Fruit fly (Drosophila melanogaster) whole organism, embryonic: Measurements from ENCODE around the gene Cnot4.

Experiments
- B-H1 ChIP-seq: fragments of 200-800 bp; sonication (Bioruptor generic); IDR thresholded peaks from 3 replicates; pipeline ENCODE4 v1.3.6; 2022; ENCODE audit warnings: missing biosample characterization, missing genetic modification characterization
- Bgb ChIP-seq: fragments of 200-800 bp; sonication (Bioruptor generic); IDR thresholded peaks from 2 replicates; pipeline ENCODE4 v1.3.6; 2022; ENCODE audit warnings: missing biosample characterization, missing genetic modification characterization; ENCODE audit not compliant: partially characterized antibody
- CG11456 ChIP-seq: fragments of 200-800 bp; sonication (Bioruptor generic); IDR thresholded peaks from 3 replicates; pipeline ENCODE4 v1.3.6; 2022; ENCODE audit warnings: missing biosample characterization, missing genetic modification characterization
- CG12071 ChIP-seq: fragments of 200-800 bp; sonication (Bioruptor generic); optimal IDR thresholded peaks from 3 replicates; lab custom pipeline; 2018; ENCODE audit warnings: missing biosample characterization, mild to moderate bottlenecking, missing genetic modification characterization
- CG12236 ChIP-seq: fragments of 200-800 bp; sonication (Bioruptor generic); optimal IDR thresholded peaks from 2 replicates; lab custom pipeline; 2016; ENCODE audit warnings: missing biosample characterization, missing genetic modification characterization
- CG12744 ChIP-seq: fragments of 200-800 bp; sonication (Bioruptor generic); optimal IDR thresholded peaks from 2 replicates; lab custom pipeline; 2016; ENCODE audit warnings: missing biosample characterization, missing genetic modification characterization
- CG13123 ChIP-seq: fragments of 200-800 bp; sonication (Bioruptor generic); optimal IDR thresholded peaks from 2 replicates; lab custom pipeline; 2016; ENCODE audit warnings: missing biosample characterization, missing genetic modification characterization
- CG15269 ChIP-seq: fragments of 200-800 bp; sonication (Bioruptor generic); optimal IDR thresholded peaks from 2 replicates; lab custom pipeline; 2018; ENCODE audit warnings: missing biosample characterization, mild to moderate bottlenecking, missing genetic modification characterization, moderate library complexity
- CG2889 ChIP-seq: fragments of 200-800 bp; sonication (Bioruptor generic); IDR thresholded peaks from 3 replicates; pipeline ENCODE4 v1.3.6; 2022; ENCODE audit warnings: missing biosample characterization, missing genetic modification characterization
- CG3163 ChIP-seq: fragments of 200-800 bp; sonication (Bioruptor generic); optimal IDR thresholded peaks from 3 replicates; lab custom pipeline; 2016; ENCODE audit warnings: missing biosample characterization, missing genetic modification characterization
- CG34224 ChIP-seq: fragments of 200-800 bp; sonication (Bioruptor generic); IDR thresholded peaks from 3 replicates; pipeline ENCODE4 v1.3.6; 2022; ENCODE audit warnings: missing biosample characterization, missing genetic modification characterization; ENCODE audit not compliant: partially characterized antibody
- CG4404 ChIP-seq: fragments of 200-800 bp; sonication (Bioruptor generic); IDR thresholded peaks from 2 replicates; pipeline ENCODE4 v1.3.6; 2022; ENCODE audit warnings: missing biosample characterization, missing genetic modification characterization
- CG7963 ChIP-seq: fragments of 200-800 bp; sonication (Bioruptor generic); IDR thresholded peaks from 3 replicates; pipeline ENCODE4 v1.3.6; 2022; ENCODE audit warnings: missing biosample characterization, missing genetic modification characterization; ENCODE audit not compliant: partially characterized antibody
- CG8359 ChIP-seq: fragments of 200-800 bp; sonication (Bioruptor generic); optimal IDR thresholded peaks from 2 replicates; lab custom pipeline; 2017; ENCODE audit warnings: missing biosample characterization, mild to moderate bottlenecking, missing genetic modification characterization, borderline replicate concordance
- CG9437 ChIP-seq: fragments of 200-800 bp; sonication (Bioruptor generic); optimal IDR thresholded peaks from 2 replicates; lab custom pipeline; 2018; ENCODE audit warnings: missing biosample characterization, mild to moderate bottlenecking, missing genetic modification characterization
- CHES-1-like ChIP-seq: fragments of 200-800 bp; sonication (Bioruptor generic); optimal IDR thresholded peaks from 2 replicates; lab custom pipeline; 2016; ENCODE audit warnings: missing biosample characterization, missing genetic modification characterization
- CoRest ChIP-seq: fragments of 200-800 bp; sonication (Bioruptor generic); optimal IDR thresholded peaks from 3 replicates; lab custom pipeline; 2018; ENCODE audit warnings: missing biosample characterization, mild to moderate bottlenecking, missing genetic modification characterization, moderate library complexity
- Dip3 ChIP-seq: fragments of 200-800 bp; sonication (Bioruptor generic); optimal IDR thresholded peaks from 3 replicates; lab custom pipeline; 2016; ENCODE audit warnings: missing biosample characterization, missing genetic modification characterization
- Dp ChIP-seq: fragments of 200-800 bp; sonication (Bioruptor generic); optimal IDR thresholded peaks from 2 replicates; lab custom pipeline; 2018; ENCODE audit warnings: missing biosample characterization, mild to moderate bottlenecking, missing genetic modification characterization, moderate library complexity
- Dref ChIP-seq: fragments of 200-800 bp; sonication (Bioruptor generic); IDR thresholded peaks from 2 replicates; pipeline ENCODE4 v1.3.6; 2022; ENCODE audit warnings: missing biosample characterization, missing genetic modification characterization
- Fer1 ChIP-seq: fragments of 200-800 bp; sonication (Bioruptor generic); optimal IDR thresholded peaks from 2 replicates; lab custom pipeline; 2017; ENCODE audit warnings: missing biosample characterization, mild to moderate bottlenecking, missing genetic modification characterization
- H15 ChIP-seq: fragments of 200-800 bp; sonication (Bioruptor generic); IDR thresholded peaks from 3 replicates; pipeline ENCODE4 v1.3.6; 2022; ENCODE audit warnings: missing biosample characterization, missing genetic modification characterization
- HLH4C ChIP-seq: fragments of 200-800 bp; sonication (Bioruptor generic); IDR thresholded peaks from 3 replicates; pipeline ENCODE4 v1.3.6; 2022; ENCODE audit warnings: missing biosample characterization, missing genetic modification characterization; ENCODE audit not compliant: partially characterized antibody
- Lpt ChIP-seq: fragments of >200 bp; optimal IDR thresholded peaks from 2 replicates; lab custom pipeline; 2018; ENCODE audit warnings: missing biosample characterization, missing genetic modification characterization
- MESR4 ChIP-seq: fragments of 200-800 bp; sonication (Bioruptor generic); optimal IDR thresholded peaks from 2 replicates; lab custom pipeline; 2018; ENCODE audit warnings: missing biosample characterization, mild to moderate bottlenecking, missing genetic modification characterization, moderate library complexity
- Sin3A ChIP-seq: fragments of >200 bp; optimal IDR thresholded peaks from 2 replicates; lab custom pipeline; 2018
- Xrp1 ChIP-seq: fragments of 200-800 bp; sonication (Bioruptor generic); IDR thresholded peaks from 2 replicates; pipeline ENCODE4 v1.3.6; 2022; ENCODE audit warnings: missing biosample characterization, missing genetic modification characterization
- ase ChIP-seq: fragments of 200-800 bp; sonication (Bioruptor generic); IDR thresholded peaks from 3 replicates; pipeline ENCODE4 v1.3.6; 2022; ENCODE audit warnings: missing biosample characterization, missing genetic modification characterization
- ci ChIP-seq: fragments of 200-800 bp; sonication (Bioruptor generic); IDR thresholded peaks from 3 replicates; pipeline ENCODE4 v1.3.6; 2022; ENCODE audit warnings: missing biosample characterization, missing genetic modification characterization
- emc ChIP-seq: fragments of 200-800 bp; sonication (Bioruptor generic); optimal IDR thresholded peaks from 2 replicates; lab custom pipeline; 2016; ENCODE audit warnings: missing biosample characterization, missing genetic modification characterization
- fru ChIP-seq: fragments of >200 bp; optimal IDR thresholded peaks from 2 replicates; lab custom pipeline; 2017
- gfzf ChIP-seq: fragments of 200-800 bp; sonication (Bioruptor generic); optimal IDR thresholded peaks from 2 replicates; lab custom pipeline; 2016; ENCODE audit warnings: missing biosample characterization, mild to moderate bottlenecking, missing genetic modification characterization, moderate library complexity
- gt ChIP-seq: fragments of 200-800 bp; sonication (Bioruptor generic); IDR thresholded peaks from 2 replicates; pipeline ENCODE4 v1.3.6; 2022; ENCODE audit warnings: missing biosample characterization, missing genetic modification characterization
- h ChIP-seq: fragments of >200 bp; optimal IDR thresholded peaks from 2 replicates; lab custom pipeline; 2017
- hb ChIP-seq: fragments of 200-800 bp; sonication (Bioruptor generic); IDR thresholded peaks from 3 replicates; pipeline ENCODE4 v1.3.6; 2022; ENCODE audit warnings: missing biosample characterization, missing genetic modification characterization; ENCODE audit not compliant: partially characterized antibody
- kah ChIP-seq: fragments of 200-800 bp; sonication (Bioruptor generic); optimal IDR thresholded peaks from 2 replicates; lab custom pipeline; 2018; ENCODE audit warnings: missing biosample characterization, mild to moderate bottlenecking, missing genetic modification characterization
- luna ChIP-seq: fragments of 200-800 bp; sonication (Bioruptor generic); optimal IDR thresholded peaks from 2 replicates; lab custom pipeline; 2016; ENCODE audit warnings: missing biosample characterization, missing genetic modification characterization
- maf-S ChIP-seq: fragments of 200-800 bp; sonication (Bioruptor generic); optimal IDR thresholded peaks from 2 replicates; lab custom pipeline; 2016; ENCODE audit warnings: missing biosample characterization, missing genetic modification characterization
- nmo ChIP-seq: fragments of 200-800 bp; sonication (Bioruptor generic); optimal IDR thresholded peaks from 2 replicates; lab custom pipeline; 2018; ENCODE audit warnings: missing biosample characterization, mild to moderate bottlenecking, missing genetic modification characterization, moderate library complexity
- pzg ChIP-seq: fragments of 200-800 bp; sonication (Bioruptor generic); optimal IDR thresholded peaks from 3 replicates; lab custom pipeline; 2018; ENCODE audit warnings: missing biosample characterization, mild to moderate bottlenecking, missing genetic modification characterization, moderate library complexity
- row ChIP-seq: fragments of 200-800 bp; sonication (Bioruptor generic); IDR thresholded peaks from 3 replicates; pipeline ENCODE4 v1.3.6; 2022; ENCODE audit warnings: missing biosample characterization, missing genetic modification characterization
- run ChIP-seq: fragments of 200-800 bp; sonication (Bioruptor generic); optimal IDR thresholded peaks from 3 replicates; lab custom pipeline; 2018; ENCODE audit warnings: missing biosample characterization, mild to moderate bottlenecking, missing genetic modification characterization
- sc ChIP-seq, 3 experiments: fragments of >200 bp in 2 of 3; fragments of 200-800 bp in 1 of 3; sonication (Bioruptor generic) in 1 of 3; optimal IDR thresholded peaks; 2 replicates in 2 of 3; 3 replicates in 1 of 3; lab custom pipeline; 2017; ENCODE audit warnings: mild to moderate bottlenecking in 1 of 3, missing biosample characterization in 1 of 3, missing genetic modification characterization in 1 of 3, missing genetic modification reagents in 1 of 3
- seq ChIP-seq: fragments of 200-800 bp; sonication (Bioruptor generic); IDR thresholded peaks from 2 replicates; pipeline ENCODE4 v1.3.6; 2022; ENCODE audit warnings: missing biosample characterization, missing genetic modification characterization
- slp2 ChIP-seq: fragments of 200-800 bp; sonication (Bioruptor generic); optimal IDR thresholded peaks from 2 replicates; lab custom pipeline; 2016; ENCODE audit warnings: missing biosample characterization, missing genetic modification characterization
- tgo ChIP-seq: fragments of 200-800 bp; sonication (Bioruptor generic); IDR thresholded peaks from 3 replicates; pipeline ENCODE4 v1.3.6; 2022; ENCODE audit warnings: missing biosample characterization, missing genetic modification characterization
- unpg ChIP-seq: fragments of 200-800 bp; sonication (Bioruptor generic); optimal IDR thresholded peaks from 3 replicates; lab custom pipeline; 2018; ENCODE audit warnings: missing biosample characterization, mild to moderate bottlenecking, missing genetic modification characterization, moderate library complexity
- vnd ChIP-seq: fragments of 200-800 bp; sonication (Bioruptor generic); IDR thresholded peaks from 3 replicates; pipeline ENCODE4 v1.3.6; 2022; ENCODE audit warnings: missing biosample characterization, missing genetic modification characterization; ENCODE audit not compliant: partially characterized antibody
- wdn ChIP-seq: fragments of 200-800 bp; sonication (Bioruptor generic); IDR thresholded peaks from 2 replicates; pipeline ENCODE4 v1.3.6; 2022; ENCODE audit warnings: missing biosample characterization, missing genetic modification characterization
- yki ChIP-seq: fragments of >200 bp; optimal IDR thresholded peaks from 3 replicates; lab custom pipeline; 2018
- zen2 ChIP-seq: fragments of 200-800 bp; sonication (Bioruptor generic); IDR thresholded peaks from 3 replicates; pipeline ENCODE4 v1.3.6; 2022; ENCODE audit warnings: missing biosample characterization, missing genetic modification characterization; ENCODE audit not compliant: partially characterized antibody

The Cnot4 gene

DNA sequence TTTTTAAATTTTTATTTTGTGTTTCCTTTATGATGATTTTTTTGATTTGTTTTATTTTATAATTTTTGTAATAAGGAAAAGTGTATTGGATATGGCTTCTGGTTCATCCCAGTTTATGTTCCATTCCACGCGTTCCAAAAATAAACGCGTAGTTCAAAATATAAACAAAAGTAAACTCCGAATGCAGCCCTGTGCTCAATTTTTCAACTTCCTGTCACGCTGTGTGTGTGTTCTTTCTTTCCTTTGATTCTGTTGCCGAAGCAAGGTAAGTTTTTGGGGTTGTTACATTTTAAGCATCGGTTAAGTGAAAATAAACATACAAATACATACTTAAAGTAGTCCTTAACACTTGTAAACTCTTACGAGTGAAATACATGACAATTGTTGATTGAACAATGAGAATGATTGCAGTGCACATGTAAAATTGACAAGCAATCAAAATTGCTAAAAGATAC lies 11.6 kb downstream of the Cnot4 start, which contains the start of the genes Ip259 and RpS27A (continued):
- TF ChIP-seq seq (GFP tag; lab: Robert Waterston, UW), result peak; percentile 74
- no peak for TF ChIP-seq hb (GFP tag; lab: Robert Waterston, UW)
- TF ChIP-seq CG2889 (GFP tag; lab: Robert Waterston, UW), result peak; percentile 38; the same call in 1 of the 3 replicates
- no peak for TF ChIP-seq HLH4C (GFP tag; lab: Robert Waterston, UW)
- TF ChIP-seq CG15269 (tag; lab: Kevin White, UChicago), result no peak
- TF ChIP-seq Dip3 (GFP tag; lab: Kevin White, UChicago), result peak; percentile 68
- no peak for TF ChIP-seq Dp
- TF ChIP-seq Fer1 (GFP tag; lab: Kevin White, UChicago), result peak; percentile 70
- no peak for TF ChIP-seq h (lab: Kevin White, UChicago)
- TF ChIP-seq CG4404, result no peak
- TF ChIP-seq luna, result peak; percentile 56
- peak; percentile 60 for TF ChIP-seq CG8359 (GFP tag; lab: Kevin White, UChicago)
- peak; percentile 55 for TF ChIP-seq tgo (GFP tag; lab: Robert Waterston, UW)
- no peak for TF ChIP-seq Lpt (GFP tag; lab: Kevin White, UChicago)
- TF ChIP-seq CHES-1-like (GFP tag; lab: Kevin White, UChicago), result peak; percentile 48
- peak; percentile 30 for TF ChIP-seq CG13123 (GFP tag; lab: Kevin White, UChicago)
- peak; percentile 57 for TF ChIP-seq Dref (GFP tag; lab: Robert Waterston, UW)
- peak; percentile 81 for TF ChIP-seq row
- TF ChIP-seq Bgb (GFP tag; lab: Robert Waterston, UW), result peak; percentile 16; the same call in 1 of the 2 replicates
- peak; percentile 73 for TF ChIP-seq pzg (GFP tag; lab: Kevin White, UChicago)
- TF ChIP-seq kah (GFP tag; lab: Kevin White, UChicago), result peak; percentile 59
- TF ChIP-seq vnd (GFP tag; lab: Robert Waterston, UW), result no peak
- TF ChIP-seq CG3163 (GFP tag; lab: Kevin White, UChicago), result peak; percentile 43
- TF ChIP-seq sc (optimal IDR thresholded peaks at IDR 0.05; lab: Kevin White, UChicago), result no peak
- peak; percentile 59 for TF ChIP-seq sc (GFP tag; optimal IDR thresholded peaks at IDR 0.05; lab: Kevin White, UChicago)
- peak; percentile 92 for TF ChIP-seq ci (GFP tag; lab: Robert Waterston, UW)
- peak; percentile 65; the same call in 2 of the 3 replicates for TF ChIP-seq ase (GFP tag; lab: Robert Waterston, UW)
- TF ChIP-seq run (tag; lab: Kevin White, UChicago), result no peak
- TF ChIP-seq CG11456 (GFP tag; lab: Robert Waterston, UW), result no peak; the same call in 1 of the 3 replicates
- TF ChIP-seq nmo (GFP tag; lab: Kevin White, UChicago), result peak; percentile 81
- TF ChIP-seq CG34224 (GFP tag; lab: Robert Waterston, UW), result no peak; the same call in 2 of the 3 replicates
- TF ChIP-seq CG7963 (GFP tag; lab: Robert Waterston, UW), result no peak
- no peak for TF ChIP-seq yki
- peak; percentile 71 for TF ChIP-seq H15
- no peak for TF ChIP-seq gt (GFP tag; lab: Robert Waterston, UW)
- TF ChIP-seq Sin3A, result no peak
- TF ChIP-seq CG12071, result no peak
- peak; percentile 65 for TF ChIP-seq CoRest (tag; lab: Kevin White, UChicago)
- TF ChIP-seq unpg (GFP tag; lab: Kevin White, UChicago), result peak; percentile 76
- TF ChIP-seq zen2 (GFP tag; lab: Robert Waterston, UW), result no peak
- TF ChIP-seq emc (GFP tag; lab: Kevin White, UChicago), result peak; percentile 74
- TF ChIP-seq CG9437, result peak; percentile 74
- TF ChIP-seq Xrp1, result no peak
- peak; percentile 55 for TF ChIP-seq CG12744 (GFP tag; lab: Kevin White, UChicago)
- peak; percentile 9 for TF ChIP-seq CG12236
- peak; percentile 2 for TF ChIP-seq gfzf (GFP tag; lab: Kevin White, UChicago)
- peak; percentile 83 for TF ChIP-seq slp2 (GFP tag; lab: Kevin White, UChicago)
- TF ChIP-seq MESR4 (GFP tag; lab: Kevin White, UChicago), result peak; percentile 100
- no peak for TF ChIP-seq fru (lab: Kevin White, UChicago)
- TF ChIP-seq wdn (GFP tag; lab: Robert Waterston, UW), result peak; percentile 54; the same call in 1 of the 2 replicates
- TF ChIP-seq B-H1 (GFP tag; lab: Robert Waterston, UW), result peak; percentile 47; the same call in 2 of the 3 replicates
- TF ChIP-seq maf-S, result peak; percentile 57
